Worm (Caenorhabditis elegans) whole organism, early embryonic: ENCODE data around the gene flp-32.

Experiments used
- B0310.2 ChIP-seq: sonication (generic microtip); optimal IDR thresholded peaks from 2 replicates; lab custom pipeline; 2016; ENCODE audit warnings: mild to moderate bottlenecking, missing genetic modification characterization, missing compliant biosample characterization
- F13C5.2 ChIP-seq: sonication (generic microtip); optimal IDR thresholded peaks from 2 replicates; lab custom pipeline; 2017; ENCODE audit warnings: mild to moderate bottlenecking, missing genetic modification characterization, inconsistent platforms, missing compliant biosample characterization
- aly-1 ChIP-seq: sonication (generic microtip); optimal IDR thresholded peaks from 2 replicates; lab custom pipeline; 2016; ENCODE audit warnings: missing genetic modification characterization, missing compliant biosample characterization
- ama-1 ChIP-seq: fragments of 150-350 bp; optimal IDR thresholded peaks from 2 replicates; lab custom pipeline; 2014
- ceh-13 ChIP-seq: fragments of 200-800 bp; sonication (Bioruptor generic); optimal IDR thresholded peaks from 2 replicates; lab custom pipeline; 2018; ENCODE audit warnings: mild to moderate bottlenecking, missing genetic modification characterization, missing compliant biosample characterization
- ceh-36 ChIP-seq: sonication (generic microtip); optimal IDR thresholded peaks from 2 replicates; lab custom pipeline; 2016; ENCODE audit warnings: missing genetic modification characterization, inconsistent platforms, missing compliant biosample characterization
- ets-7 ChIP-seq: sonication (generic microtip); optimal IDR thresholded peaks from 2 replicates; lab custom pipeline; 2016; ENCODE audit warnings: missing genotype, missing genetic modification characterization, missing compliant biosample characterization
- flt-1 ChIP-seq: fragments of 200-800 bp; sonication (Bioruptor generic); IDR thresholded peaks from 2 replicates; pipeline ENCODE4 v1.3.6; 2022; ENCODE audit warnings: missing genetic modification characterization, missing compliant biosample characterization
- hmbx-1 ChIP-seq: sonication (generic microtip); optimal IDR thresholded peaks from 2 replicates; lab custom pipeline; 2016; ENCODE audit warnings: mild to moderate bottlenecking, missing genetic modification characterization, missing compliant biosample characterization
- hmg-4 ChIP-seq: fragments of 200-800 bp; sonication (Bioruptor generic); optimal IDR thresholded peaks from 2 replicates; lab custom pipeline; 2018; ENCODE audit warnings: mild to moderate bottlenecking, missing genetic modification characterization, missing compliant biosample characterization
- hnd-1 ChIP-seq: sonication (generic microtip); optimal IDR thresholded peaks from 2 replicates; lab custom pipeline; 2016; ENCODE audit warnings: missing genetic modification characterization, missing compliant biosample characterization
- pes-1 ChIP-seq: fragments of 200-800 bp; sonication (Bioruptor generic); IDR thresholded peaks from 2 replicates; pipeline ENCODE4 v1.3.6; 2022; ENCODE audit warnings: missing genetic modification reagents, missing genetic modification characterization, missing compliant biosample characterization
- scrt-1 ChIP-seq: fragments of 200-800 bp; sonication (Bioruptor generic); IDR thresholded peaks from 2 replicates; pipeline ENCODE4 v1.3.6; 2022; ENCODE audit warnings: missing genetic modification characterization, missing compliant biosample characterization
- sea-1 ChIP-seq: fragments of 200-800 bp; sonication (Bioruptor generic); conservative IDR thresholded peaks from 2 replicates; pipeline ENCODE4 v1.3.6; 2022; ENCODE audit warnings: missing genetic modification characterization, missing compliant biosample characterization
- tbx-11 ChIP-seq: fragments of 200-800 bp; sonication (Bioruptor generic); IDR thresholded peaks from 2 replicates; pipeline ENCODE4 v1.3.6; 2022; ENCODE audit warnings: missing genetic modification characterization, missing compliant biosample characterization
- tbx-37 ChIP-seq: fragments of 200-800 bp; sonication (Bioruptor generic); conservative IDR thresholded peaks from 2 replicates; pipeline ENCODE4 v1.3.6; 2022; ENCODE audit warnings: missing genetic modification reagents, missing genetic modification characterization, missing compliant biosample characterization
- tra-4 ChIP-seq: sonication (generic microtip); optimal IDR thresholded peaks from 2 replicates; lab custom pipeline; 2017; ENCODE audit warnings: missing genetic modification characterization, missing compliant biosample characterization

The flp-32 gene

ce11 chrX:15427931-15428330 is 5.7 kb upstream of the flp-32 start, which contains the start of gene nas-13:
Gene nas-13 (minus strand): TSS chrX:15428253.
- TF ChIP-seq sea-1 (GFP tag; lab: Robert Waterston, UW), result no peak
- no peak for TF ChIP-seq scrt-1 (GFP tag; lab: Robert Waterston, UW)
- TF ChIP-seq tbx-37 (GFP tag; lab: Robert Waterston, UW), result no peak
- no peak for TF ChIP-seq hmbx-1 (tag; lab: Kevin White, UChicago)
- no peak for TF ChIP-seq ets-7 (tag; lab: Kevin White, UChicago)
- TF ChIP-seq B0310.2 (tag; lab: Kevin White, UChicago), result no peak
- no peak for TF ChIP-seq F13C5.2
- TF ChIP-seq ceh-13 (GFP tag; lab: Kevin White, UChicago), result no peak
- TF ChIP-seq aly-1, result no peak
- TF ChIP-seq hnd-1, result no peak
- no peak for TF ChIP-seq pes-1 (GFP tag; lab: Robert Waterston, UW)
- no peak for TF ChIP-seq hmg-4 (GFP tag; lab: Kevin White, UChicago)
- no peak for TF ChIP-seq ama-1 (lab: Kevin White, UChicago)
- no peak for TF ChIP-seq tbx-11 (GFP tag; lab: Robert Waterston, UW)

- no peak for TF ChIP-seq scrt-1 (GFP tag; lab: Robert Waterston, UW)
Observed at ce11 chrX:15430983-15431382, 2.6 kb upstream of the flp-32 start, which contains the start of gene blos-8. Gene blos-8 (minus strand): TSS chrX:15431198.

- TF ChIP-seq hnd-1 (no peak), aly-1 (no peak), hmg-4 (GFP tag; lab: Kevin White, UChicago) (no peak), ceh-13 (GFP tag; lab: Kevin White, UChicago) (no peak), tra-4 (tag; lab: Kevin White, UChicago) (no peak), pes-1 (GFP tag; lab: Robert Waterston, UW) (no peak), ama-1 (lab: Kevin White, UChicago) (no peak)
Observed at ce11 chrX:15434922-15435321, 1.3 kb downstream of the flp-32 start.

ce11 chrX:15438768-15439167 is 5.2 kb downstream of the flp-32 start:
- TF ChIP-seq ama-1 (lab: Kevin White, UChicago), result no peak
- no peak for TF ChIP-seq tbx-11 (GFP tag; lab: Robert Waterston, UW)
- no peak for TF ChIP-seq ceh-36 (tag; lab: Kevin White, UChicago)
- TF ChIP-seq sea-1 (GFP tag; lab: Robert Waterston, UW), result no peak
- no peak for TF ChIP-seq scrt-1 (GFP tag; lab: Robert Waterston, UW)
- TF ChIP-seq flt-1 (GFP tag; lab: Robert Waterston, UW), result no peak
- TF ChIP-seq hmg-4 (GFP tag; lab: Kevin White, UChicago), result no peak
- no peak for TF ChIP-seq tra-4 (tag; lab: Kevin White, UChicago)
- no peak for TF ChIP-seq F13C5.2
- no peak for TF ChIP-seq hmbx-1 (tag; lab: Kevin White, UChicago)
- TF ChIP-seq ceh-13 (GFP tag; lab: Kevin White, UChicago), result no peak
- no peak for TF ChIP-seq ets-7 (tag; lab: Kevin White, UChicago)
- TF ChIP-seq hnd-1, result no peak
- no peak for TF ChIP-seq tbx-37 (GFP tag; lab: Robert Waterston, UW)
- TF ChIP-seq aly-1, result no peak

ce11 chrX:15440744-15441685 is 7.4 kb downstream of the flp-32 start, which contains the start of gene mocs-1:
Gene mocs-1 (minus strand): TSS chrX:15440794.
- TF ChIP-seq hnd-1, result no peak
- TF ChIP-seq hmg-4 (GFP tag; lab: Kevin White, UChicago), result no peak
- no peak for TF ChIP-seq ama-1 (lab: Kevin White, UChicago)
- TF ChIP-seq ceh-13 (GFP tag; lab: Kevin White, UChicago), result no peak
- TF ChIP-seq ceh-36 (tag; lab: Kevin White, UChicago), result no peak
- TF ChIP-seq B0310.2 (tag; lab: Kevin White, UChicago), result no peak
- no peak for TF ChIP-seq F13C5.2

- no peak for TF ChIP-seq tbx-37 (GFP tag; lab: Robert Waterston, UW)
- TF ChIP-seq ets-7 (tag; lab: Kevin White, UChicago), result no peak
- TF ChIP-seq pes-1 (GFP tag; lab: Robert Waterston, UW), result no peak
- TF ChIP-seq tbx-11 (GFP tag; lab: Robert Waterston, UW), result no peak
- no peak for TF ChIP-seq scrt-1 (GFP tag; lab: Robert Waterston, UW)
- no peak for TF ChIP-seq hnd-1
- no peak for TF ChIP-seq ama-1 (lab: Kevin White, UChicago)
- TF ChIP-seq sea-1 (GFP tag; lab: Robert Waterston, UW), result no peak
- no peak for TF ChIP-seq ceh-13 (GFP tag; lab: Kevin White, UChicago)
Observed at ce11 chrX:15441686-15442067, 8.1 kb downstream of the flp-32 start, which contains the start of gene nkat-3. Gene nkat-3 (plus strand): TSS chrX:15441731.

- TF ChIP-seq B0310.2 (tag; lab: Kevin White, UChicago) (no peak), ets-7 (tag; lab: Kevin White, UChicago) (no peak), ceh-13 (GFP tag; lab: Kevin White, UChicago) (no peak), aly-1 (no peak), F13C5.2 (no peak), hmg-4 (GFP tag; lab: Kevin White, UChicago) (no peak), flt-1 (GFP tag; lab: Robert Waterston, UW) (no peak), pes-1 (GFP tag; lab: Robert Waterston, UW) (no peak), hnd-1 (no peak)
Observed at ce11 chrX:15446292-15446794, 12.8 kb downstream of the flp-32 start, which contains the start of gene R03A10.5. Gene R03A10.5 (plus strand): TSS chrX:15446722.
